Fruit fly (Drosophila melanogaster) whole organism, prepupa: ENCODE results near the gene CG44090.

Experiments
- Blimp-1 ChIP-seq: fragments of 200-800 bp; sonication (Bioruptor generic); optimal IDR thresholded peaks from 3 replicates; lab custom pipeline; 2017; ENCODE audit warnings: missing biosample characterization, missing genetic modification characterization, mild to moderate bottlenecking, moderate library complexity, missing genetic modification reagents
- CG10631 ChIP-seq: fragments of 200-800 bp; sonication (Bioruptor generic); optimal IDR thresholded peaks from 2 replicates; lab custom pipeline; 2016; ENCODE audit warnings: missing biosample characterization, missing genetic modification characterization
- CG11294 ChIP-seq: fragments of 200-800 bp; sonication (Bioruptor generic); IDR thresholded peaks from 2 replicates; pipeline ENCODE4 v1.3.6; 2022; ENCODE audit warnings: missing biosample characterization, missing genetic modification characterization
- CG11902 ChIP-seq: fragments of 200-800 bp; sonication (Bioruptor generic); optimal IDR thresholded peaks from 3 replicates; lab custom pipeline; 2016; ENCODE audit warnings: missing biosample characterization, missing genetic modification characterization
- CG16779 ChIP-seq: fragments of 200-800 bp; sonication (Bioruptor generic); optimal IDR thresholded peaks from 3 replicates; lab custom pipeline; 2017; ENCODE audit warnings: missing biosample characterization, mild to moderate bottlenecking, missing genetic modification characterization
- CG3032 ChIP-seq: fragments of 200-800 bp; optimal IDR thresholded peaks from 2 replicates; lab custom pipeline; 2019; ENCODE audit warnings: missing biosample characterization, mild to moderate bottlenecking, missing genetic modification characterization, moderate library complexity
- CG31627 ChIP-seq: fragments of 200-800 bp; sonication (Bioruptor generic); optimal IDR thresholded peaks from 3 replicates; lab custom pipeline; 2016; ENCODE audit warnings: missing biosample characterization, missing genetic modification characterization
- CG32006 ChIP-seq: fragments of 200-800 bp; sonication (Bioruptor generic); optimal IDR thresholded peaks from 3 replicates; lab custom pipeline; 2017; ENCODE audit warnings: missing biosample characterization, mild to moderate bottlenecking, missing genetic modification characterization
- CG34406 ChIP-seq: fragments of 200-800 bp; sonication (Bioruptor generic); optimal IDR thresholded peaks from 3 replicates; lab custom pipeline; 2016; ENCODE audit warnings: missing biosample characterization, missing genetic modification characterization
- CG4318 ChIP-seq: fragments of 200-800 bp; sonication (Bioruptor generic); optimal IDR thresholded peaks from 3 replicates; lab custom pipeline; 2017; ENCODE audit warnings: missing biosample characterization, mild to moderate bottlenecking, missing genetic modification characterization
- CG6163 ChIP-seq: fragments of 200-800 bp; sonication (Bioruptor generic); IDR thresholded peaks from 3 replicates; pipeline ENCODE4 v1.3.6; 2022; ENCODE audit warnings: missing biosample characterization, missing genetic modification characterization
- CG6276 ChIP-seq: fragments of 200-800 bp; sonication (Bioruptor generic); optimal IDR thresholded peaks from 2 replicates; lab custom pipeline; 2017; ENCODE audit warnings: missing biosample characterization, mild to moderate bottlenecking, missing genetic modification characterization
- CG6792 ChIP-seq: fragments of 200-800 bp; sonication (Bioruptor generic); optimal IDR thresholded peaks from 3 replicates; lab custom pipeline; 2016; ENCODE audit warnings: missing biosample characterization, missing genetic modification characterization
- CG6808 ChIP-seq: fragments of 200-800 bp; sonication (Bioruptor generic); optimal IDR thresholded peaks from 3 replicates; lab custom pipeline; 2017; ENCODE audit warnings: missing biosample characterization, missing genetic modification characterization, mild to moderate bottlenecking, moderate library complexity, missing genetic modification reagents
- CG7368 ChIP-seq: fragments of 200-800 bp; sonication (Bioruptor generic); optimal IDR thresholded peaks from 3 replicates; lab custom pipeline; 2016; ENCODE audit warnings: missing biosample characterization, missing genetic modification characterization
- CG8119 ChIP-seq: fragments of 200-800 bp; sonication (Bioruptor generic); IDR thresholded peaks from 3 replicates; pipeline ENCODE4 v1.3.6; 2022; ENCODE audit warnings: missing biosample characterization, missing genetic modification characterization
- CG8319 ChIP-seq: fragments of 200-800 bp; sonication (Bioruptor generic); optimal IDR thresholded peaks from 3 replicates; lab custom pipeline; 2016; ENCODE audit warnings: missing biosample characterization, missing genetic modification characterization
- Eip75B ChIP-seq: fragments of 200-800 bp; sonication (Bioruptor generic); optimal IDR thresholded peaks from 3 replicates; lab custom pipeline; 2016; ENCODE audit warnings: missing biosample characterization, missing genetic modification characterization
- Eip78C ChIP-seq: fragments of 200-800 bp; sonication (Bioruptor generic); peaks from one replicate; lab custom pipeline; 2016; ENCODE audit warnings: missing biosample characterization, missing genetic modification characterization
- Eip93F ChIP-seq: fragments of 200-800 bp; sonication (Bioruptor generic); optimal IDR thresholded peaks from 2 replicates; lab custom pipeline; 2016; ENCODE audit warnings: missing biosample characterization, mild to moderate bottlenecking, missing genetic modification characterization
- Ets96B ChIP-seq: fragments of 200-800 bp; optimal IDR thresholded peaks from 2 replicates; lab custom pipeline; 2019; ENCODE audit warnings: missing biosample characterization, mild to moderate bottlenecking, missing genetic modification characterization, moderate library complexity
- Gug ChIP-seq: fragments of 200-800 bp; sonication (Bioruptor generic); IDR thresholded peaks from 2 replicates; pipeline ENCODE4 v1.3.6; 2022; ENCODE audit warnings: missing biosample characterization, missing genetic modification characterization
- Hr38 ChIP-seq: sonication (Bioruptor generic); optimal IDR thresholded peaks from 2 replicates; lab custom pipeline; 2016; ENCODE audit warnings: missing biosample characterization, missing genetic modification characterization
- Hr4 ChIP-seq: fragments of 200-800 bp; sonication (Bioruptor generic); optimal IDR thresholded peaks from 3 replicates; lab custom pipeline; 2016; ENCODE audit warnings: missing biosample characterization, missing genetic modification characterization
- Lpt ChIP-seq: fragments of 200-800 bp; sonication (Bioruptor generic); optimal IDR thresholded peaks from 3 replicates; lab custom pipeline; 2016; ENCODE audit warnings: missing biosample characterization, missing genetic modification characterization
- OdsH ChIP-seq: fragments of 200-800 bp; sonication (Bioruptor generic); optimal IDR thresholded peaks from 3 replicates; lab custom pipeline; 2016; ENCODE audit warnings: missing biosample characterization, missing genetic modification characterization
- Smox ChIP-seq: fragments of 200-800 bp; sonication (Bioruptor generic); optimal IDR thresholded peaks from 3 replicates; lab custom pipeline; 2016; ENCODE audit warnings: missing biosample characterization, missing genetic modification characterization
- Sox102F ChIP-seq: fragments of 200-800 bp; sonication (Bioruptor generic); optimal IDR thresholded peaks from 2 replicates; lab custom pipeline; 2016; ENCODE audit warnings: missing biosample characterization, mild to moderate bottlenecking, missing genetic modification characterization
- cyc ChIP-seq: fragments of 200-800 bp; sonication (Bioruptor generic); optimal IDR thresholded peaks from 3 replicates; lab custom pipeline; 2016; ENCODE audit warnings: missing biosample characterization, missing genetic modification characterization
- dac ChIP-seq: fragments of 200-800 bp; sonication (Bioruptor generic); optimal IDR thresholded peaks from 2 replicates; lab custom pipeline; 2017; ENCODE audit warnings: missing biosample characterization, mild to moderate bottlenecking, missing genetic modification characterization
- dsx ChIP-seq: fragments of 200-800 bp; optimal IDR thresholded peaks from 3 replicates; lab custom pipeline; 2019; ENCODE audit warnings: missing biosample characterization, mild to moderate bottlenecking, missing genetic modification characterization, moderate library complexity; ENCODE audit not compliant: poor library complexity, severe bottlenecking
- eg ChIP-seq: fragments of 200-800 bp; sonication (Bioruptor generic); IDR thresholded peaks from 3 replicates; pipeline ENCODE4 v1.3.6; 2022; ENCODE audit warnings: missing biosample characterization, missing genetic modification characterization
- fd85E ChIP-seq: fragments of 200-800 bp; sonication (Bioruptor generic); optimal IDR thresholded peaks from 3 replicates; lab custom pipeline; 2016; ENCODE audit warnings: missing biosample characterization, missing genetic modification characterization
- fkh ChIP-seq: fragments of 200-800 bp; sonication (Bioruptor generic); optimal IDR thresholded peaks from 3 replicates; lab custom pipeline; 2017; ENCODE audit warnings: missing biosample characterization, mild to moderate bottlenecking, missing genetic modification characterization, moderate library complexity
- pdm3 ChIP-seq: fragments of 200-800 bp; sonication (Bioruptor generic); optimal IDR thresholded peaks from 3 replicates; lab custom pipeline; 2016; ENCODE audit warnings: missing biosample characterization, missing genetic modification characterization
- salr ChIP-seq, 2 experiments: fragments of 200-800 bp; sonication (Bioruptor generic); optimal IDR thresholded peaks; 3 replicates each; lab custom pipeline; 2016 to 2018; ENCODE audit warnings: missing biosample characterization in 2 of 2, missing genetic modification characterization in 2 of 2, mild to moderate bottlenecking in 1 of 2
- spab ChIP-seq: fragments of 200-800 bp; sonication (Bioruptor generic); optimal IDR thresholded peaks from 2 replicates; lab custom pipeline; 2017; ENCODE audit warnings: missing biosample characterization, mild to moderate bottlenecking, missing genetic modification characterization, missing genetic modification reagents
- ss ChIP-seq, 2 experiments: fragments of 200-800 bp; sonication (Bioruptor generic); optimal IDR thresholded peaks; 2 replicates in 1 of 2; 3 replicates in 1 of 2; lab custom pipeline; 2017 to 2018; ENCODE audit warnings: mild to moderate bottlenecking in 2 of 2, missing biosample characterization in 2 of 2, missing genetic modification characterization in 2 of 2, moderate library complexity in 1 of 2
- svp ChIP-seq: fragments of 200-800 bp; sonication (Bioruptor generic); peaks from one replicate; lab custom pipeline; 2016; ENCODE audit warnings: missing biosample characterization, missing genetic modification characterization
- topi ChIP-seq: fragments of 200-800 bp; sonication (Bioruptor generic); optimal IDR thresholded peaks from 3 replicates; lab custom pipeline; 2016; ENCODE audit warnings: missing biosample characterization, missing genetic modification characterization
- vri ChIP-seq: fragments of 200-800 bp; sonication (Bioruptor generic); optimal IDR thresholded peaks from 3 replicates; lab custom pipeline; 2016; ENCODE audit warnings: missing biosample characterization, mild to moderate bottlenecking, missing genetic modification characterization

CG44090 gene

dm6 chr3R:17449402-17449801, 15.2 kb upstream of the CG44090 start:
- no peak for TF ChIP-seq Gug (GFP tag; lab: Robert Waterston, UW)
- peak; percentile 6 for TF ChIP-seq CG31627 (GFP tag; lab: Kevin White, UChicago)
- TF ChIP-seq Eip78C: peak; percentile 34

- no peak for TF ChIP-seq CG6276 (GFP tag; lab: Kevin White, UChicago)
- TF ChIP-seq CG3032 (tag; lab: Kevin White, UChicago): no peak
- TF ChIP-seq CG8119: no peak
Measured at dm6 chr3R:17448758-17449157, 14.5 kb upstream of the CG44090 start, which contains the start of gene Eh. TSS of gene Eh (minus strand) at chr3R:17448858.

DNA sequence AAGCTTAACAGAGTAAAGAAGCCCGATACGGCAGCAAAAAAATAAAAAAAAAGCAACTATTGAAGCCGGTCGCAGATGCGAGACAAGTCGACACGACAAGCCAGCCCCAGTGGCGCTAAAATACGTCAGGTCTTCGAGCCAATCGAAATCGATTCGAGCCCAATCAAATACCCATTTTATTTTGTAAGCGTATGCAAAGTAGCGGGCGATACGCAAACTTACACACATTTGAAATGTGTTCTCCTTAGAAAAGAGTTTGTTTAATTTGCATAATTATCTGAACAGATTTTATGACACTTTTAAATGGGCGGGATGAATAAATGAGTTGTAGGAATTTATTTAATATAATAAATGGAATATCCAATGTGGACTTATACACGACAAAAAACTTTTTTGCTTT, 13.4 kb upstream of the CG44090 start:
- no peak for TF ChIP-seq dsx
- no peak for TF ChIP-seq CG6792
- no peak for TF ChIP-seq Eip93F (GFP tag; lab: Kevin White, UChicago)
- TF ChIP-seq CG10631 (GFP tag; lab: Kevin White, UChicago): no peak
- TF ChIP-seq topi (GFP tag; lab: Kevin White, UChicago): no peak
- no peak for TF ChIP-seq fkh (GFP tag; lab: Kevin White, UChicago)
- TF ChIP-seq svp (GFP tag; lab: Kevin White, UChicago): no peak
- TF ChIP-seq Smox: no peak
- TF ChIP-seq Hr38: no peak
- no peak for TF ChIP-seq CG8119
- no peak for TF ChIP-seq CG6808 (GFP tag; lab: Kevin White, UChicago)
- TF ChIP-seq CG7368 (GFP tag; lab: Kevin White, UChicago): no peak
- no peak for TF ChIP-seq spab (GFP tag; lab: Kevin White, UChicago)
- no peak for TF ChIP-seq CG11902 (GFP tag; lab: Kevin White, UChicago)
- TF ChIP-seq, all 60 proteins: peak for 0

- TF ChIP-seq CG6792: no peak
- no peak for TF ChIP-seq cyc (GFP tag; lab: Kevin White, UChicago)
- TF ChIP-seq Eip75B: no peak
- TF ChIP-seq CG8119: no peak
- TF ChIP-seq spab (GFP tag; lab: Kevin White, UChicago): no peak
- no peak for TF ChIP-seq Hr4 (GFP tag; lab: Kevin White, UChicago)
- no peak for TF ChIP-seq eg (GFP tag; lab: Robert Waterston, UW)
- TF ChIP-seq CG3032 (tag; lab: Kevin White, UChicago): no peak
- TF ChIP-seq CG6163 (GFP tag; lab: Robert Waterston, UW): no peak
- TF ChIP-seq dac: no peak
- TF ChIP-seq fd85E (GFP tag; lab: Kevin White, UChicago): no peak
- TF ChIP-seq pdm3 (GFP tag; lab: Kevin White, UChicago): no peak
- TF ChIP-seq Eip78C: no peak
- TF ChIP-seq CG16779 (tag; lab: Kevin White, UChicago): no peak
- TF ChIP-seq CG32006: no peak
- no peak for TF ChIP-seq Hr38
Measured at dm6 chr3R:17440628-17441027, 6.4 kb upstream of the CG44090 start, which contains the start of gene CG14331. TSS of gene CG14331 (minus strand) at chr3R:17440728.

DNA sequence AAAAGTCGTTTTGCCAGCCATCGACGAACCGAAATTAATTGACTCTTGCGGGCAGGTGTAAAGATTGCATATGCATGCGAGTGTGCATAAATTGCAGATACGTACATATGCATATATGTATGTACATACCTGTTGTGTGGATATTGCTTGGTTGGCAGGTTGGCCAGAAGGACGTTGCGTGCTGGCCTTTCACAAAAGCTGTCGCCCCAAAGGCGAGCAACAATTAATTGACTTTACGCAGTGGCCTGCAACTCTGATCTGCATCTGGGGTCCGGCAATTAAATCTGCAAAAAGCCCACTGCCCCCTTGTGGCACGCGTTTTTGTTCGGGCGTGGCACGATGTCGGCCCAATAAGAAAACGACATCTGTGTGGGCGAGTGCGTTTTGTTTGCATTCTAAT, 1.1 kb downstream of the CG44090 start:
- TF ChIP-seq ss (GFP tag; optimal IDR thresholded peaks at IDR 0.05; lab: Kevin White, UChicago) (peak in 1 of 2 experiments; percentile 93), Blimp-1 (GFP tag; lab: Kevin White, UChicago) (no peak)

- TF ChIP-seq CG6808 (GFP tag; lab: Kevin White, UChicago) (no peak), spab (GFP tag; lab: Kevin White, UChicago) (no peak), Lpt (GFP tag; lab: Kevin White, UChicago) (peak; percentile 17), CG6163 (GFP tag; lab: Robert Waterston, UW) (0 out of 3 replicates have a peak, but pooled peaks have one; percentile 41), CG11902 (GFP tag; lab: Kevin White, UChicago) (no peak), CG11294 (GFP tag; lab: Robert Waterston, UW) (peak; percentile 30; the same call in 1 of the 2 replicates), dac (peak; percentile 35), CG6792 (no peak), Ets96B (tag; lab: Kevin White, UChicago) (no peak), CG4318 (GFP tag; lab: Kevin White, UChicago) (peak; percentile 27), OdsH (GFP tag; lab: Kevin White, UChicago) (peak; percentile 37), Hr38 (no peak), CG34406 (GFP tag; lab: Kevin White, UChicago) (no peak), vri (no peak), Eip78C (no peak), dsx (no peak), Sox102F (GFP tag; lab: Kevin White, UChicago) (no peak), CG6276 (GFP tag; lab: Kevin White, UChicago) (peak; percentile 53), salr (GFP tag; optimal IDR thresholded peaks at IDR 0.05; lab: Kevin White, UChicago) (no peak), CG8319 (GFP tag; lab: Kevin White, UChicago) (no peak), Blimp-1 (GFP tag; lab: Kevin White, UChicago) (no peak), pdm3 (GFP tag; lab: Kevin White, UChicago) (peak; percentile 42)
Measured at dm6 chr3R:17430481-17430880, 3.7 kb downstream of the CG44090 start.
